Fruit fly (Drosophila melanogaster) whole organism, embryonic: ENCODE data around the gene CG44044.

Experiments used
- Atf-2 ChIP-seq: fragments of 200-800 bp; sonication (Bioruptor generic); optimal IDR thresholded peaks from 2 replicates; lab custom pipeline; 2016; ENCODE audit warnings: missing biosample characterization, missing genetic modification characterization
- B-H2 ChIP-seq: fragments of 200-800 bp; sonication (Bioruptor generic); optimal IDR thresholded peaks from 2 replicates; lab custom pipeline; 2018; ENCODE audit warnings: missing biosample characterization, mild to moderate bottlenecking, missing genetic modification characterization
- Bgb ChIP-seq: fragments of 200-800 bp; sonication (Bioruptor generic); IDR thresholded peaks from 2 replicates; pipeline ENCODE4 v1.3.6; 2022; ENCODE audit warnings: missing biosample characterization, missing genetic modification characterization; ENCODE audit not compliant: partially characterized antibody
- CG11085 ChIP-seq: fragments of 200-800 bp; sonication (Bioruptor generic); IDR thresholded peaks from 2 replicates; pipeline ENCODE4 v1.3.6; 2022; ENCODE audit warnings: missing biosample characterization, missing genetic modification characterization
- CG11456 ChIP-seq: fragments of 200-800 bp; sonication (Bioruptor generic); IDR thresholded peaks from 3 replicates; pipeline ENCODE4 v1.3.6; 2022; ENCODE audit warnings: missing biosample characterization, missing genetic modification characterization
- CG11695 ChIP-seq: fragments of 200-800 bp; sonication (Bioruptor generic); IDR thresholded peaks from 3 replicates; pipeline ENCODE4 v1.3.6; 2022; ENCODE audit warnings: missing biosample characterization, missing genetic modification characterization
- CG11723 ChIP-seq: fragments of 200-800 bp; sonication (Bioruptor generic); optimal IDR thresholded peaks from 2 replicates; lab custom pipeline; 2017; ENCODE audit warnings: missing biosample characterization, mild to moderate bottlenecking, missing genetic modification characterization
- CG13123 ChIP-seq: fragments of 200-800 bp; sonication (Bioruptor generic); optimal IDR thresholded peaks from 2 replicates; lab custom pipeline; 2016; ENCODE audit warnings: missing biosample characterization, missing genetic modification characterization
- CG15269 ChIP-seq: fragments of 200-800 bp; sonication (Bioruptor generic); optimal IDR thresholded peaks from 2 replicates; lab custom pipeline; 2018; ENCODE audit warnings: missing biosample characterization, mild to moderate bottlenecking, missing genetic modification characterization, moderate library complexity
- CG15514 ChIP-seq: fragments of 200-800 bp; sonication (Bioruptor generic); optimal IDR thresholded peaks from 3 replicates; lab custom pipeline; 2017; ENCODE audit warnings: missing biosample characterization, missing genetic modification characterization, mild to moderate bottlenecking, moderate library complexity, missing genetic modification reagents
- CG16863 ChIP-seq: fragments of 200-800 bp; sonication (Bioruptor generic); optimal IDR thresholded peaks from 3 replicates; lab custom pipeline; 2016; ENCODE audit warnings: missing biosample characterization, missing genetic modification characterization
- CG17361 ChIP-seq: fragments of 200-800 bp; sonication (Bioruptor generic); IDR thresholded peaks from 3 replicates; pipeline ENCODE4 v1.3.6; 2022; ENCODE audit warnings: missing biosample characterization, missing genetic modification characterization
- CG17385 ChIP-seq: fragments of 200-800 bp; sonication (Bioruptor generic); optimal IDR thresholded peaks from 3 replicates; lab custom pipeline; 2018; ENCODE audit warnings: missing biosample characterization, mild to moderate bottlenecking, missing genetic modification characterization
- CG18619 ChIP-seq: fragments of 200-800 bp; sonication (Bioruptor generic); optimal IDR thresholded peaks from 3 replicates; lab custom pipeline; 2017; ENCODE audit warnings: missing biosample characterization, mild to moderate bottlenecking, missing genetic modification characterization
- CG2116 ChIP-seq: fragments of 200-800 bp; sonication (Bioruptor generic); optimal IDR thresholded peaks from 3 replicates; lab custom pipeline; 2018; ENCODE audit warnings: missing biosample characterization, mild to moderate bottlenecking, missing genetic modification characterization
- CG2712 ChIP-seq: fragments of 200-800 bp; optimal IDR thresholded peaks from 3 replicates; lab custom pipeline; 2019; ENCODE audit warnings: missing biosample characterization, mild to moderate bottlenecking, missing genetic modification characterization, moderate library complexity
- CG3163 ChIP-seq: fragments of 200-800 bp; sonication (Bioruptor generic); optimal IDR thresholded peaks from 3 replicates; lab custom pipeline; 2016; ENCODE audit warnings: missing biosample characterization, missing genetic modification characterization
- CG4424 ChIP-seq: fragments of 200-800 bp; sonication (Bioruptor generic); optimal IDR thresholded peaks from 3 replicates; lab custom pipeline; 2016; ENCODE audit warnings: missing biosample characterization, missing genetic modification characterization
- CG5180 ChIP-seq: fragments of 200-800 bp; sonication (Bioruptor generic); optimal IDR thresholded peaks from 3 replicates; lab custom pipeline; 2017; ENCODE audit warnings: missing biosample characterization, missing genetic modification characterization, mild to moderate bottlenecking, moderate library complexity, missing genetic modification reagents
- CG7372 ChIP-seq: fragments of 200-800 bp; sonication (Bioruptor generic); IDR thresholded peaks from 2 replicates; pipeline ENCODE4 v1.3.6; 2022; ENCODE audit warnings: missing biosample characterization, missing genetic modification characterization
- CG7786 ChIP-seq: fragments of 200-800 bp; sonication (Bioruptor generic); optimal IDR thresholded peaks from 2 replicates; lab custom pipeline; 2016; ENCODE audit warnings: missing biosample characterization, missing genetic modification characterization
- CG8944 ChIP-seq: fragments of 200-800 bp; sonication (Bioruptor generic); optimal IDR thresholded peaks from 3 replicates; lab custom pipeline; 2016; ENCODE audit warnings: missing biosample characterization, missing genetic modification characterization
- CG9817 ChIP-seq: fragments of 200-800 bp; sonication (Bioruptor generic); optimal IDR thresholded peaks from 2 replicates; lab custom pipeline; 2018; ENCODE audit warnings: missing biosample characterization, mild to moderate bottlenecking, missing genetic modification characterization, moderate library complexity
- CHES-1-like ChIP-seq: fragments of 200-800 bp; sonication (Bioruptor generic); optimal IDR thresholded peaks from 2 replicates; lab custom pipeline; 2016; ENCODE audit warnings: missing biosample characterization, missing genetic modification characterization
- Chrac-16 ChIP-seq: fragments of 200-800 bp; sonication (Bioruptor generic); optimal IDR thresholded peaks from 3 replicates; lab custom pipeline; 2016; ENCODE audit warnings: missing biosample characterization, missing genetic modification characterization
- D19B ChIP-seq: fragments of 200-800 bp; sonication (Bioruptor generic); optimal IDR thresholded peaks from 2 replicates; lab custom pipeline; 2017; ENCODE audit warnings: missing biosample characterization, mild to moderate bottlenecking, missing genetic modification characterization
- Dbx ChIP-seq: fragments of 200-800 bp; sonication (Bioruptor generic); IDR thresholded peaks from 3 replicates; pipeline ENCODE4 v1.3.6; 2022; ENCODE audit warnings: missing biosample characterization, missing genetic modification characterization
- Dll ChIP-seq: fragments of 200-800 bp; sonication (Bioruptor generic); IDR thresholded peaks from 4 replicates; pipeline ENCODE4 v1.3.6; 2022; ENCODE audit warnings: missing biosample characterization, missing genetic modification characterization; ENCODE audit not compliant: partially characterized antibody
- ERR ChIP-seq: fragments of 200-800 bp; sonication (Bioruptor generic); optimal IDR thresholded peaks from 2 replicates; lab custom pipeline; 2016; ENCODE audit warnings: missing biosample characterization, missing genetic modification characterization
- HLH4C ChIP-seq: fragments of 200-800 bp; sonication (Bioruptor generic); IDR thresholded peaks from 3 replicates; pipeline ENCODE4 v1.3.6; 2022; ENCODE audit warnings: missing biosample characterization, missing genetic modification characterization; ENCODE audit not compliant: partially characterized antibody
- Hmx ChIP-seq: fragments of 200-800 bp; sonication (Bioruptor generic); optimal IDR thresholded peaks from 2 replicates; lab custom pipeline; 2016; ENCODE audit warnings: missing biosample characterization, missing genetic modification characterization
- Hr51 ChIP-seq, 2 experiments: fragments of 200-800 bp; sonication (Bioruptor generic); optimal IDR thresholded peaks; 2 replicates in 1 of 2; 3 replicates in 1 of 2; lab custom pipeline; 2016 to 2018; ENCODE audit warnings: missing biosample characterization in 2 of 2, missing genetic modification characterization in 2 of 2, mild to moderate bottlenecking in 1 of 2, moderate library complexity in 1 of 2
- Lhr ChIP-seq: fragments of 200-800 bp; sonication (Bioruptor generic); optimal IDR thresholded peaks from 3 replicates; lab custom pipeline; 2017; ENCODE audit warnings: mild to moderate bottlenecking, missing biosample characterization, missing genetic modification reagents, missing genetic modification characterization
- Six4 ChIP-seq: fragments of 200-800 bp; sonication (Bioruptor generic); optimal IDR thresholded peaks from 2 replicates; lab custom pipeline; 2016; ENCODE audit warnings: missing biosample characterization, missing genetic modification characterization
- ab ChIP-seq: fragments of 200-800 bp; sonication (Bioruptor generic); optimal IDR thresholded peaks from 2 replicates; lab custom pipeline; 2016; ENCODE audit warnings: missing biosample characterization, missing genetic modification characterization
- abd-A ChIP-seq: fragments of 200-800 bp; sonication (Bioruptor generic); optimal IDR thresholded peaks from 3 replicates; lab custom pipeline; 2019; ENCODE audit warnings: missing biosample characterization, mild to moderate bottlenecking, missing genetic modification characterization, moderate library complexity
- bowl ChIP-seq: fragments of 200-800 bp; sonication (Bioruptor generic); IDR thresholded peaks from 2 replicates; pipeline ENCODE4 v1.3.6; 2022; ENCODE audit warnings: missing biosample characterization, missing genetic modification characterization
- ci ChIP-seq: fragments of 200-800 bp; sonication (Bioruptor generic); IDR thresholded peaks from 3 replicates; pipeline ENCODE4 v1.3.6; 2022; ENCODE audit warnings: missing biosample characterization, missing genetic modification characterization
- danr ChIP-seq: fragments of 200-800 bp; sonication (Bioruptor generic); IDR thresholded peaks from 2 replicates; pipeline ENCODE4 v1.3.6; 2022; ENCODE audit warnings: missing biosample characterization, missing genetic modification characterization
- dpn ChIP-seq, 2 experiments: fragments of 200-800 bp; sonication (Bioruptor generic); optimal IDR thresholded peaks; 3 replicates each; lab custom pipeline; 2016; ENCODE audit warnings: missing biosample characterization in 2 of 2, missing genetic modification characterization in 2 of 2
- ewg ChIP-seq: fragments of 200-800 bp; sonication (Bioruptor generic); optimal IDR thresholded peaks from 3 replicates; lab custom pipeline; 2017; ENCODE audit warnings: mild to moderate bottlenecking, missing biosample characterization, missing genetic modification reagents, missing genetic modification characterization
- ftz-f1 ChIP-seq: fragments of 200-800 bp; sonication (Bioruptor generic); optimal IDR thresholded peaks from 2 replicates; lab custom pipeline; 2016; ENCODE audit warnings: missing biosample characterization, missing genetic modification characterization
- fu2 ChIP-seq: fragments of 200-800 bp; sonication (Bioruptor generic); optimal IDR thresholded peaks from 2 replicates; lab custom pipeline; 2016; ENCODE audit warnings: missing biosample characterization, missing genetic modification characterization
- lbe ChIP-seq: fragments of 200-800 bp; sonication (Bioruptor generic); optimal IDR thresholded peaks from 2 replicates; lab custom pipeline; 2016; ENCODE audit warnings: missing biosample characterization, mild to moderate bottlenecking, missing genetic modification characterization
- mirr ChIP-seq: fragments of 200-800 bp; sonication (Bioruptor generic); optimal IDR thresholded peaks from 3 replicates; lab custom pipeline; 2018; ENCODE audit warnings: missing biosample characterization, mild to moderate bottlenecking, missing genetic modification characterization
- org-1 ChIP-seq: fragments of 200-800 bp; sonication (Bioruptor generic); optimal IDR thresholded peaks from 2 replicates; lab custom pipeline; 2017; ENCODE audit warnings: missing biosample characterization, missing genetic modification characterization
- pita ChIP-seq: fragments of 200-800 bp; sonication (Bioruptor generic); optimal IDR thresholded peaks from 2 replicates; lab custom pipeline; 2017; ENCODE audit warnings: missing biosample characterization, mild to moderate bottlenecking, missing genetic modification characterization
- slbo ChIP-seq: fragments of 200-800 bp; sonication (Bioruptor generic); IDR thresholded peaks from 2 replicates; pipeline ENCODE4 v1.3.6; 2022; ENCODE audit warnings: missing biosample characterization, missing genetic modification characterization
- vfl ChIP-seq: fragments of 200-800 bp; sonication (Bioruptor generic); optimal IDR thresholded peaks from 2 replicates; lab custom pipeline; 2016; ENCODE audit warnings: missing biosample characterization, missing genetic modification characterization
- yki ChIP-seq: fragments of >200 bp; optimal IDR thresholded peaks from 3 replicates; lab custom pipeline; 2018

The CG44044 gene

DNA sequence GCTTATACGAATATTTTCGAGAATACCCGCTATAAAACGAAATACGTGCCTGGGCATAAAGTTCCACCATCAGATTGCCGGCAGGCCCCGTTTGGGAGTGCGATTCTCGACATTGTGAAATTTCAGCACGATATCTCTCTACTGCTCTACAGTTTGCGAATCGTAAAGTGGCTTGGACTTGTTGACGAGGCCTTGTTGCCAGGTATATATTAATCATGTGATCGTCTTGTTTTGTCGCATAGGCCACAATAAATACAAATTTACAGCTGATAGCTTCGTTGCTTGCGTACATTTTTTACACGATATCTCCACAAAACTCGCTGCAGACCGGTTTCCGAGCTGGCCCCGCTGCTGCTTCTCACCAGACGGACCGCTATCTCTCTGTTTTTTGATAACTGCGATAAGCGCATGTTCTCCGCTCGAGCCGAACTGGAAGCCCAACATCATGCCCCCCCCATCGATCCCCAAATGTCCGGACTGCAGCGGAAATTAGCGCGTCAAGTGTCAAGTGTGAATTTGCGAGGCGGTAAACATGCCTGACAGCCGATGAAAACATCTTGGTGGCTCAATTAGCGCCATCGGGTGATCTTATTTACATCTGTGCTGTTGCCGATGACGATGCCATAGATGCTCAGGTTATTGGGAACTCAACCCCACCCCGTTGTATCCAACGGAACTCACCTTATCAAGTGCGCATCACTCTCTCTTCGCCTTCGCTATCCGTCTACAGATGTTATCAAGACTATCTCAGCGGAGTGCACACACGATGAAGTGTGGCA lies 12.1 kb upstream of the CG44044 start (continued):
- TF ChIP-seq HLH4C (no peak), CG9817 (tag; lab: Kevin White, UChicago) (no peak), CG18619 (no peak), Chrac-16 (GFP tag; lab: Kevin White, UChicago) (no peak), CG7786 (GFP tag; lab: Kevin White, UChicago) (peak; percentile 9), CG4424 (GFP tag; lab: Kevin White, UChicago) (peak; percentile 0), CG2116 (GFP tag; lab: Kevin White, UChicago) (no peak), abd-A (tag; lab: Kevin White, UChicago) (no peak), Dbx (GFP tag; lab: Robert Waterston, UW) (no peak; the same call in 2 of the 3 replicates), org-1 (no peak), CG17361 (GFP tag; lab: Robert Waterston, UW) (no peak), ftz-f1 (GFP tag; lab: Kevin White, UChicago) (no peak), Bgb (GFP tag; lab: Robert Waterston, UW) (no peak), ERR (GFP tag; lab: Kevin White, UChicago) (peak; percentile 1), ewg (no peak), CG15269 (tag; lab: Kevin White, UChicago) (peak; percentile 48), CG11085 (GFP tag; lab: Robert Waterston, UW) (no peak), ab (no peak), CG17385 (peak; percentile 15), Hmx (GFP tag; lab: Kevin White, UChicago) (no peak), pita (no peak), CG3163 (no peak), CG5180 (GFP tag; lab: Kevin White, UChicago) (no peak), vfl (GFP tag; lab: Kevin White, UChicago) (no peak), CG8944 (peak; percentile 28), B-H2 (GFP tag; lab: Kevin White, UChicago) (no peak), CG2712 (tag; lab: Kevin White, UChicago) (no peak), CG11695 (0 out of 3 replicates have a peak, but pooled peaks have one; percentile 29), Hr51 (GFP tag; optimal IDR thresholded peaks at IDR 0.05; lab: Kevin White, UChicago) (no peak), danr (GFP tag; lab: Robert Waterston, UW) (no peak), D19B (GFP tag; lab: Kevin White, UChicago) (no peak), CG15514 (peak; percentile 27), CG16863 (GFP tag; lab: Kevin White, UChicago) (no peak), yki (no peak), lbe (GFP tag; lab: Kevin White, UChicago) (no peak), CG11456 (GFP tag; lab: Robert Waterston, UW) (no peak), CG7372 (peak; percentile 32; the same call in 1 of the 2 replicates), ci (GFP tag; lab: Robert Waterston, UW) (no peak), Lhr (GFP tag; lab: Kevin White, UChicago) (no peak), dpn (GFP tag; optimal IDR thresholded peaks at IDR 0.05; lab: Kevin White, UChicago) (peak in 1 of 2 experiments; percentile 36), mirr (no peak), bowl (no peak), slbo (GFP tag; lab: Robert Waterston, UW) (peak; percentile 62), CHES-1-like (GFP tag; lab: Kevin White, UChicago) (peak; percentile 27), CG11723 (GFP tag; lab: Kevin White, UChicago) (no peak), CG13123 (GFP tag; lab: Kevin White, UChicago) (no peak), fu2 (no peak), Six4 (GFP tag; lab: Kevin White, UChicago) (no peak), Dll (GFP tag; lab: Robert Waterston, UW) (no peak), Atf-2 (no peak)
